Worm (Caenorhabditis elegans): ENCODE data around the gene F53A3.7.

DNA sequence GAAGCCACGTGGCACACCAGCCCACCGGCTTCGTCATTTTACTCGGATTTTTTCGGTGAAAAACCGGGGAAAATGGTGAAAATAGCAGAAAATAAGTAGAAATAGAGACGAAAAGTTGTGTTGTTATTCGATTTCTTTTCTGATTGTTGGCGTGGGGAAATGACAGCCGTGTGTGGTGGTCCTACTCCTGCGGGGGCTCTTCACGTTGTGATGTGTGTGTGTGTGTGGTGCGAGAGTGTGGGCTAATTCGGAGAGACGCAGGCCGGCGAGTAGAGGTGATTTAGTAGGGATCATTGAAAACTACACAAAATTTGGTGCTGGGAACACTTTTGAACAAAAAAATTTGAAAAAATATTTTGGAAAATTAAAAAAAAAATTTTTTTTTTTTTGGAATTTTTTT lies 7.8 kb upstream of the F53A3.7 start, which contains the start of gene F53A3.1:
- TF ChIP-seq elt-2 (tag; optimal IDR thresholded peaks at IDR 0.05), result no peak
- TF ChIP-seq mep-1 (tag; optimal IDR thresholded peaks at IDR 0.05), result no peak
- TF ChIP-seq swsn-7 (tag; optimal IDR thresholded peaks at IDR 0.05), result no peak
- no peak for TF ChIP-seq hpl-2 (GFP tag; optimal IDR thresholded peaks at IDR 0.05)
- no peak for TF ChIP-seq vab-15 (tag; optimal IDR thresholded peaks at IDR 0.05)
- TF ChIP-seq aha-1 (tag; optimal IDR thresholded peaks at IDR 0.05), result no peak
- TF ChIP-seq nhr-12 (tag; optimal IDR thresholded peaks at IDR 0.05), result no peak
- TF ChIP-seq fkh-4 (tag; optimal IDR thresholded peaks at IDR 0.05; ENCODE audit: borderline replicate concordance), result no peak
- no peak for TF ChIP-seq ceh-82 (tag; optimal IDR thresholded peaks at IDR 0.05)
- TF ChIP-seq aly-2 (tag; optimal IDR thresholded peaks at IDR 0.05), result no peak
- no peak for TF ChIP-seq skn-1 (tag; optimal IDR thresholded peaks at IDR 0.05)
- no peak for TF ChIP-seq pag-3 (tag; optimal IDR thresholded peaks at IDR 0.05; ENCODE audit: borderline replicate concordance, insufficient read depth)
- no peak for TF ChIP-seq unc-86 (tag; optimal IDR thresholded peaks at IDR 0.05)
